Fruit fly (Drosophila melanogaster) Kc167 (cell line): ENCODE data around the gene CG13722.

Experiments
- Myc ChIP-seq: fragments of >200 bp; optimal IDR thresholded peaks from 2 replicates; lab custom pipeline; 2017; ENCODE audit warnings: missing external identifiers
- Sin3A ChIP-seq: fragments of >200 bp; optimal IDR thresholded peaks from 2 replicates; lab custom pipeline; 2018; ENCODE audit warnings: missing external identifiers
- h ChIP-seq: fragments of >200 bp; optimal IDR thresholded peaks from 3 replicates; lab custom pipeline; 2018; ENCODE audit warnings: missing external identifiers
- insv ChIP-seq: fragments of >200 bp; optimal IDR thresholded peaks from 3 replicates; lab custom pipeline; 2018; ENCODE audit warnings: missing external identifiers
- psq ChIP-seq: fragments of >200 bp; optimal IDR thresholded peaks from 2 replicates; lab custom pipeline; 2017; ENCODE audit warnings: missing external identifiers
- ttk ChIP-seq: sonication (Bioruptor generic); optimal IDR thresholded peaks from 2 replicates; lab custom pipeline; 2017; ENCODE audit warnings: missing external identifiers

Gene CG13722

DNA sequence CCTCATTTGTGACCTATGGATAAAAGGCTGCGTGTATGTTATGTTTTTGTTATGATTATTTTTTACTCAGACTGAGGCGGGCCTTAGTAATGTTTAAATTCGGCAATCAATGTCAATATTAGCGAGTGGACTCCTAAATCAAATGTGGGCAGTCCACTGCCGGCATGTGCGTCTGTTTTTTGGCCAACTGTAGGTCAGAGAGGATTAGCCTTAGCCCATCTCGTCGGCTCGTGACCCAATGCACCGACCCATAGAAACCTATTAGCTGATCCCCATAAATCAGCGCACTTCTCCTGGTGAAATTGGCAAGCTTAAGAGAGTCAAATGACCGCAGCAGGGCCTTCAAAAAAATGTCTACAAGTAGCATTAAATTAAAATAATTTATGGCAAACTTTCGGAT lies 15.1 kb downstream of the CG13722 start:
- TF ChIP-seq Sin3A (lab: Kevin White, UChicago): no peak
- no peak for TF ChIP-seq Myc (lab: Kevin White, UChicago)
- TF ChIP-seq h (lab: Kevin White, UChicago): no peak
- TF ChIP-seq psq (lab: Kevin White, UChicago): no peak
- TF ChIP-seq insv (lab: Kevin White, UChicago): no peak
- no peak for TF ChIP-seq ttk (lab: Kevin White, UChicago)

dm6 chr3L:4474946-4475470 lies 15.8 kb downstream of the CG13722 start:
- TF ChIP-seq ttk (lab: Kevin White, UChicago) (no peak), h (lab: Kevin White, UChicago) (no peak), Myc (lab: Kevin White, UChicago) (no peak), Sin3A (lab: Kevin White, UChicago) (no peak), insv (lab: Kevin White, UChicago) (no peak), psq (lab: Kevin White, UChicago) (no peak)

DNA sequence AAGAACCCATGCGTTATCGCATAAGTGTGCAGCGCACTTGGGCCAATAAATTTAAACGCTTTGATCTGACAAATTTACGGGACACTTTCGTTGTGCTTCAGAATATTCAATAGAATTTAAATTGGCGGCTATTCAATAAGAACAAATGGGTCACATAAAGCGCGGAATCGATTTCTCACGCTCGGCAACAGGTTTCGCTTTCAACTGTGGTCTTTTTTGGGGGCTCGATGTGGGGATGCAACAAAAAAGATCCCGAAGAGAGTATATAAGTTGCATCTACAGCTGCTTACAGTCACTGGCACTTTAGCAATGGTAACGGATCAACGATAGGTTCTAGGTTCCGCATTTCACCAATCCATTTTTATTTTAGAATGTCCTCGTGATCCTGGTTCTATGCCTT lies 18.0 kb downstream of the CG13722 start, which contains the start of gene CG11349:
Gene CG11349, plus strand, starts transcription at position 301 of the 400 bp plus-strand sequence.
- TF ChIP-seq Sin3A (lab: Kevin White, UChicago): no peak

DNA sequence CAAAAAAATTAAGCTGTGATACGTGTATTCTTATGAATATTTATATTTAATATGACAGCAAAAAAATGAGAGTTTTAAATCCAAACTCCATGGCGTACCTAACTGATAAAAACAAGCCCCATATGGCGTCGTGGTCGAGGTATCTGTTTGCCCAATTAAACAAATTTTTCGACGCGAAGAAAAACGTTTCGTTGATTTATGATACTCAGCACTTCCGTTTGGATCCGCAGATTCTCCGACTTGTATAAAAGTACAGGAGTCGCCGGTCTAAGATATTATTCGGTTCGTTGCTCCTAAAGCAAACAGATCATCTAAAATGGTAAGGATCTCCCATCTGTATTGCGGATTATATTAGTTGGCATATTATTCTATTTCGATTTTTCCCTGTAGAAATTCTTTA lies 19.3 kb downstream of the CG13722 start, which contains the start of gene CG32248:
Gene CG32248, plus strand, starts transcription at position 301 of the 400 bp plus-strand sequence.
- no peak for TF ChIP-seq Myc (lab: Kevin White, UChicago)
- no peak for TF ChIP-seq Sin3A (lab: Kevin White, UChicago)

DNA sequence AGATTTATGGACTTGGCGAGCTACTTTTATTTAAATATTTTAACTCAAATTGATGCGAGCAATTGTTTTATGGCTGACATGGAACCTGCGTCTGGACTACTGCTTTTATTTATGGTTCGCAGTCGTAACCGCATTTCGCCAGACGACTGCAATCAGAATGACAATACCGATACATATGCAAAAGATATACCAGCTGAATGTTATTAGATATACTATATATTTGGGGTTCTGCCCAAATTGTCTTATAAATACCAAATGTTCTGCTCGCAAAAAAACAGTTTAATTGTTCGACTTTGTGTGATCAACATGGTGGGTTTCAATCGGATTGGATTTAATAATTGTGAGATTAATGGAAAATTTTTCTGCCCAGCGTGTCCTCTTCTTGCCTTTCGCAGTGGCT lies 21.1 kb downstream of the CG13722 start, which contains the start of gene CG32249:
Gene CG32249, plus strand, starts transcription at position 301 of the 400 bp plus-strand sequence.
- TF ChIP-seq h (lab: Kevin White, UChicago): no peak
- TF ChIP-seq Myc (lab: Kevin White, UChicago): no peak
- TF ChIP-seq ttk (lab: Kevin White, UChicago): no peak
- no peak for TF ChIP-seq psq (lab: Kevin White, UChicago)
- no peak for TF ChIP-seq insv (lab: Kevin White, UChicago)
- TF ChIP-seq Sin3A (lab: Kevin White, UChicago): no peak

DNA sequence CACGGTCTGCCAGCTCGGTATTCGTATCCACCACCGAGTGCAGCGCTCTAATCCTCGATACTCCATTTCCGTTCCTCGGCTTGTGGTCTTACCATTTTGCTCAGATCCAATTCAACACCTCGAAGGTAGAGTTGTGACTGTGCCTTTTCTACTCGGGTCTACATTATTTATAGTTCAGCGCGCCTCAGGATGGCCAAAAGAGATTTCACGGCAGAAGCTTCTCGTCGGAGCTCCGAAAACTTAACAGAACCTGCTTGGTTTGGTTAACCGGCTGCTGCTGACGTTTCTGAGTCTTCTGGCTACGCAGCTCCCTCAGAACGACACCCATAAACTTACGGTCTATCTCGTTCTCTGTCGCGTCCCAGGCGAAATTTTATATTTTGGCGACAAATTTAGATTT lies 24.2 kb downstream of the CG13722 start, which contains the start of gene CG32241:
Gene CG32241, minus strand, starts transcription at position 101 of the 400 bp plus-strand sequence.
- TF ChIP-seq h (lab: Kevin White, UChicago): no peak
- TF ChIP-seq Sin3A (lab: Kevin White, UChicago): no peak
- TF ChIP-seq insv (lab: Kevin White, UChicago): no peak
- TF ChIP-seq ttk (lab: Kevin White, UChicago): no peak
- no peak for TF ChIP-seq Myc (lab: Kevin White, UChicago)
- TF ChIP-seq psq (lab: Kevin White, UChicago): no peak

dm6 chr3L:4463773-4464301 lies 26.9 kb downstream of the CG13722 start, which contains the start of gene CG15024:
Gene CG15024, minus strand, starts transcription at chr3L:4463823.
- TF ChIP-seq insv (lab: Kevin White, UChicago): no peak
- TF ChIP-seq Sin3A (lab: Kevin White, UChicago): no peak
- no peak for TF ChIP-seq psq (lab: Kevin White, UChicago)
- no peak for TF ChIP-seq ttk (lab: Kevin White, UChicago)
- TF ChIP-seq Myc (lab: Kevin White, UChicago): no peak

DNA sequence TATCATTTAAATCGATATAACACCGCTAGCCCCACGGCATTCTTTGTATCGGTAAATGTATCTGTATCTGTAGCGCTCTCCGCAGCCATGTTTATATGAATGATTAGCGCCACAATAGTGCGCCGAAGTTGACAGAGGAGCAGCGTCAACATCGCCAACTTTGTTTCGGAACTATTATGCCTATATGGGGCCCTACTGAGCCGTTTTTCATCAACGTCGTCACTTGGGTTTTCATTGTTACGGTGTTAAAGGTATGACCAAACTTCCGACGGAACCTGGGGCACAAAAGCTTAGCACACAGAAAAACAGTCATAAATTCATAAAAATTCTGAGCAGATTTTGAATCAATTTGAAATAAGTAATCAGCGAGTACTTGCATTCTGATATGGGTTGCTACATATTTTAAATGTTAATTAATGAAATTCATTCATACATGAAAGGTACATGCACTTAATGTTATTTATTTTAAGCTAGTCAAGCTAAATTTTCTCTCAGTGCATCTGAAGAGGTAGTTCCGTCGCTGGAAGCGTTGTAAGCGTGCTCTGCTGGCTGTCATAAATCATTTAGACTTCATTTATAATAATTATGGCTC lies 29.2 kb downstream of the CG13722 start, which contains the start of gene CG15023:
Gene CG15023, minus strand, starts transcription at position 51 of the 592 bp plus-strand sequence.
- no peak for TF ChIP-seq Myc (lab: Kevin White, UChicago)

dm6 chr3L:4460307-4461088 lies 30.3 kb downstream of the CG13722 start, which contains the start of gene CG15022:
Gene CG15022, minus strand, starts transcription at chr3L:4460317.
- no peak for TF ChIP-seq insv (lab: Kevin White, UChicago)
- no peak for TF ChIP-seq Myc (lab: Kevin White, UChicago)
- TF ChIP-seq ttk (lab: Kevin White, UChicago): no peak
- no peak for TF ChIP-seq Sin3A (lab: Kevin White, UChicago)
- no peak for TF ChIP-seq h (lab: Kevin White, UChicago)
- TF ChIP-seq psq (lab: Kevin White, UChicago): no peak

DNA sequence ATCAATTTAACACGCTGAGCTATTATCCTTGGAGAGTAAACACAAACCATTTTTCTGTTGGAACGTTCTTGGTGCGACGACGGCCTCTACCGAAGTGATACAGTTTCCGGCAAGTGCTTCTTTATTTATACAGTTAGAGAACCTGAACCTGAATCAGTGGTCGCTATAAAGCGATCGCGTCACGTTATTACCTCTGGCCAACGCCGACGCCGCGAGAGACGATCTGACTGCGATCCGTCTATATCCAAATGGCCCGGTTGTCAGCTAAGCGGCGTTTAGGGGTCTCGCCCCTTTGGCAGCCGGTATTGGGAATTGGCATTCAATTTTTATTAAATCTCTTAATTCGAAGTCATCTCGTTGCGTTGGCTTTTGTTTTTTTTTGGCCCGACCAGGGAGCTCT lies 32.7 kb downstream of the CG13722 start, which contains the start of gene CG11345:
Gene CG11345, minus strand, starts transcription at position 101 of the 400 bp plus-strand sequence.
- no peak for TF ChIP-seq h (lab: Kevin White, UChicago)
- TF ChIP-seq insv (lab: Kevin White, UChicago): no peak
- no peak for TF ChIP-seq psq (lab: Kevin White, UChicago)
- no peak for TF ChIP-seq ttk (lab: Kevin White, UChicago)
- no peak for TF ChIP-seq Sin3A (lab: Kevin White, UChicago)
- TF ChIP-seq Myc (lab: Kevin White, UChicago): no peak

- TF ChIP-seq psq (lab: Kevin White, UChicago): no peak
- TF ChIP-seq ttk (lab: Kevin White, UChicago): no peak
- TF ChIP-seq Myc (lab: Kevin White, UChicago): no peak
- no peak for TF ChIP-seq Sin3A (lab: Kevin White, UChicago)
- no peak for TF ChIP-seq insv (lab: Kevin White, UChicago)
- no peak for TF ChIP-seq h (lab: Kevin White, UChicago)
Observed at dm6 chr3L:4447229-4447628, 43.5 kb downstream of the CG13722 start.
